Fruit fly (Drosophila melanogaster) whole organism, embryonic: ENCODE results near the gene CG10435.

Experiments used
- CG11696 ChIP-seq: fragments of 200-800 bp; sonication (Bioruptor generic); IDR thresholded peaks from 2 replicates; pipeline ENCODE4 v1.3.6; 2022; ENCODE audit warnings: missing biosample characterization, missing genetic modification characterization
- CG15696 ChIP-seq: fragments of 200-800 bp; sonication (Bioruptor generic); optimal IDR thresholded peaks from 2 replicates; lab custom pipeline; 2019; ENCODE audit warnings: missing biosample characterization, mild to moderate bottlenecking, missing genetic modification characterization, moderate library complexity
- CG31388 ChIP-seq: fragments of 200-800 bp; sonication (Bioruptor generic); optimal IDR thresholded peaks from 2 replicates; lab custom pipeline; 2016; ENCODE audit warnings: missing biosample characterization, missing genetic modification characterization
- Dip3 ChIP-seq: fragments of 200-800 bp; sonication (Bioruptor generic); optimal IDR thresholded peaks from 3 replicates; lab custom pipeline; 2016; ENCODE audit warnings: missing biosample characterization, missing genetic modification characterization
- Neu2 ChIP-seq: fragments of 200-800 bp; sonication (Bioruptor generic); optimal IDR thresholded peaks from 3 replicates; lab custom pipeline; 2016; ENCODE audit warnings: missing biosample characterization, missing genetic modification characterization, borderline replicate concordance
- Sry-δ ChIP-seq: fragments of 200-800 bp; sonication (Bioruptor generic); optimal IDR thresholded peaks from 2 replicates; lab custom pipeline; 2016; ENCODE audit warnings: missing biosample characterization, missing genetic modification characterization
- esg ChIP-seq: fragments of 200-800 bp; sonication (Bioruptor generic); conservative IDR thresholded peaks from 2 replicates; pipeline ENCODE4 v1.3.6; 2022; ENCODE audit warnings: missing biosample characterization, missing genetic modification characterization
- ind ChIP-seq: fragments of 200-800 bp; sonication (Bioruptor generic); optimal IDR thresholded peaks from 3 replicates; lab custom pipeline; 2016; ENCODE audit warnings: missing biosample characterization, missing genetic modification characterization
- kah ChIP-seq: fragments of 200-800 bp; sonication (Bioruptor generic); optimal IDR thresholded peaks from 2 replicates; lab custom pipeline; 2018; ENCODE audit warnings: missing biosample characterization, mild to moderate bottlenecking, missing genetic modification characterization
- lov ChIP-seq, 2 experiments: fragments of 200-800 bp in 1 of 2; fragments of >200 bp in 1 of 2; sonication (Bioruptor generic) in 1 of 2; IDR thresholded peaks in 1 of 2; optimal IDR thresholded peaks in 1 of 2; 2 replicates in 1 of 2; 3 replicates in 1 of 2; pipeline versions ENCODE4 v1.3.6 to Lab custom; 2017 to 2022; ENCODE audit warnings: missing biosample characterization in 1 of 2, missing genetic modification characterization in 1 of 2
- org-1 ChIP-seq: fragments of 200-800 bp; sonication (Bioruptor generic); optimal IDR thresholded peaks from 2 replicates; lab custom pipeline; 2017; ENCODE audit warnings: missing biosample characterization, missing genetic modification characterization
- so ChIP-seq: fragments of 200-800 bp; sonication (Bioruptor generic); IDR thresholded peaks from 3 replicates; pipeline ENCODE4 v1.3.6; 2022; ENCODE audit warnings: missing biosample characterization, missing genetic modification characterization
- tap ChIP-seq: fragments of 200-800 bp; optimal IDR thresholded peaks from 3 replicates; lab custom pipeline; 2019; ENCODE audit warnings: missing biosample characterization, mild to moderate bottlenecking, missing genetic modification characterization, moderate library complexity
- wek ChIP-seq: fragments of 200-800 bp; sonication (Bioruptor generic); optimal IDR thresholded peaks from 3 replicates; lab custom pipeline; 2018; ENCODE audit warnings: missing biosample characterization, mild to moderate bottlenecking, missing genetic modification characterization, moderate library complexity

DNA sequence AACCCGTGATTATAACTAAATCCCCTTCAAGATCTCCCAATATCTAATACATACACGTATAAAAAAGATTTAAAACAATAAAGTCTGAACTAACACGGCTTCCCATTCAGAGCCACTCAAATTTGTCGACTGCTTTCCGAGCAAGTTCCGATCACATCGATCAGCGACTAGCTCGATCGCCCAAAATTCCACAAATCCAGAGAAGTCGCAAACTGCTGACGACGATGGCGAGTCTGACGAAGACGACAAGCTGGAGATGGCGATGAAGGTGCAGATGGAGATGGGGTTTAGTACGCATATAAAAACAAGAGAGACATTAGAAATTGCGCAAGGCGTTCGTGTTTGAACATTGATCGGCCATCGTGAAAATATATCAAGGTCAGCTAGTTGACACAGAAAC lies 14.2 kb downstream of the CG10435 start:
- no peak for TF ChIP-seq Dip3
- TF ChIP-seq so (GFP tag; lab: Robert Waterston, UW), result no peak
- TF ChIP-seq CG15696 (tag; lab: Kevin White, UChicago), result no peak
- TF ChIP-seq CG31388 (GFP tag; lab: Kevin White, UChicago), result no peak
- no peak for TF ChIP-seq wek
- no peak for TF ChIP-seq Sry-δ (GFP tag; lab: Kevin White, UChicago)
- TF ChIP-seq tap (tag; lab: Kevin White, UChicago), result no peak
- no peak for TF ChIP-seq Neu2 (GFP tag; lab: Kevin White, UChicago)
- no peak for TF ChIP-seq lov (optimal IDR thresholded peaks at IDR 0.05; lab: Kevin White, UChicago)
- TF ChIP-seq lov (GFP tag; IDR thresholded peaks at IDR 0.05; lab: Robert Waterston, UW), result no peak
- TF ChIP-seq CG11696 (GFP tag; lab: Robert Waterston, UW), result no peak
- TF ChIP-seq kah (GFP tag; lab: Kevin White, UChicago), result no peak
- TF ChIP-seq org-1 (GFP tag; lab: Kevin White, UChicago), result no peak
- no peak for TF ChIP-seq ind (GFP tag; lab: Kevin White, UChicago)
- TF ChIP-seq esg (GFP tag; lab: Robert Waterston, UW), result no peak
